Fruit fly (Drosophila melanogaster) whole organism, embryonic: ENCODE results near the gene beat-Ib.

Experiments used
- CG10321 ChIP-seq: fragments of 200-800 bp; sonication (Bioruptor generic); IDR thresholded peaks from 2 replicates; pipeline ENCODE4 v1.3.6; 2022; ENCODE audit warnings: missing biosample characterization, missing genetic modification characterization
- CG12769 ChIP-seq: fragments of 200-800 bp; sonication (Bioruptor generic); optimal IDR thresholded peaks from 2 replicates; lab custom pipeline; 2019; ENCODE audit warnings: missing biosample characterization, mild to moderate bottlenecking, missing genetic modification characterization, moderate library complexity
- CG13287 ChIP-seq: fragments of 200-800 bp; sonication (Bioruptor generic); IDR thresholded peaks from 2 replicates; pipeline ENCODE4 v1.3.6; 2022; ENCODE audit warnings: missing biosample characterization, missing genetic modification characterization; ENCODE audit not compliant: partially characterized antibody
- CG13296 ChIP-seq: fragments of 200-800 bp; sonication (Bioruptor generic); optimal IDR thresholded peaks from 3 replicates; lab custom pipeline; 2018; ENCODE audit warnings: missing biosample characterization, mild to moderate bottlenecking, missing genetic modification characterization
- CG13894 ChIP-seq: fragments of 200-800 bp; sonication (Bioruptor generic); optimal IDR thresholded peaks from 3 replicates; lab custom pipeline; 2018; ENCODE audit warnings: missing biosample characterization, mild to moderate bottlenecking, missing genetic modification characterization, moderate library complexity
- CG14014 ChIP-seq: fragments of 200-800 bp; sonication (Bioruptor generic); IDR thresholded peaks from 2 replicates; pipeline ENCODE4 v1.3.6; 2022; ENCODE audit warnings: missing biosample characterization, missing genetic modification characterization
- CG15514 ChIP-seq: fragments of 200-800 bp; sonication (Bioruptor generic); optimal IDR thresholded peaks from 3 replicates; lab custom pipeline; 2017; ENCODE audit warnings: missing biosample characterization, missing genetic modification characterization, mild to moderate bottlenecking, moderate library complexity, missing genetic modification reagents
- CG15696 ChIP-seq: fragments of 200-800 bp; sonication (Bioruptor generic); optimal IDR thresholded peaks from 2 replicates; lab custom pipeline; 2019; ENCODE audit warnings: missing biosample characterization, mild to moderate bottlenecking, missing genetic modification characterization, moderate library complexity
- CG17568 ChIP-seq: fragments of 200-800 bp; sonication (Bioruptor generic); optimal IDR thresholded peaks from 2 replicates; lab custom pipeline; 2018; ENCODE audit warnings: missing biosample characterization, mild to moderate bottlenecking, missing genetic modification characterization, moderate library complexity
- CG18599 ChIP-seq: fragments of 200-800 bp; sonication (Bioruptor generic); optimal IDR thresholded peaks from 3 replicates; lab custom pipeline; 2017; ENCODE audit warnings: missing biosample characterization, missing genetic modification characterization, mild to moderate bottlenecking, moderate library complexity, missing genetic modification reagents
- CG2202 ChIP-seq: fragments of 200-800 bp; sonication (Bioruptor generic); optimal IDR thresholded peaks from 2 replicates; lab custom pipeline; 2018; ENCODE audit warnings: missing biosample characterization, mild to moderate bottlenecking, missing genetic modification characterization
- CG2712 ChIP-seq: fragments of 200-800 bp; optimal IDR thresholded peaks from 3 replicates; lab custom pipeline; 2019; ENCODE audit warnings: missing biosample characterization, mild to moderate bottlenecking, missing genetic modification characterization, moderate library complexity
- CG34224 ChIP-seq: fragments of 200-800 bp; sonication (Bioruptor generic); IDR thresholded peaks from 3 replicates; pipeline ENCODE4 v1.3.6; 2022; ENCODE audit warnings: missing biosample characterization, missing genetic modification characterization; ENCODE audit not compliant: partially characterized antibody
- CG34376 ChIP-seq: fragments of 200-800 bp; sonication (Bioruptor generic); optimal IDR thresholded peaks from 2 replicates; lab custom pipeline; 2018; ENCODE audit warnings: missing biosample characterization, mild to moderate bottlenecking, missing genetic modification characterization
- CG34422 ChIP-seq: fragments of 200-800 bp; sonication (Bioruptor generic); IDR thresholded peaks from 3 replicates; pipeline ENCODE4 v1.3.6; 2022; ENCODE audit warnings: missing biosample characterization, missing genetic modification characterization
- CG4328 ChIP-seq: fragments of 200-800 bp; sonication (Bioruptor generic); optimal IDR thresholded peaks from 3 replicates; lab custom pipeline; 2017; ENCODE audit warnings: missing biosample characterization, missing genetic modification reagents, missing genetic modification characterization
- CG6175 ChIP-seq: fragments of 200-800 bp; sonication (Bioruptor generic); IDR thresholded peaks from 3 replicates; pipeline ENCODE4 v1.3.6; 2022; ENCODE audit warnings: missing biosample characterization, missing genetic modification characterization
- CG6272 ChIP-seq: fragments of 200-800 bp; sonication (Bioruptor generic); IDR thresholded peaks from 2 replicates; pipeline ENCODE4 v1.3.6; 2022; ENCODE audit warnings: missing biosample characterization, missing genetic modification characterization
- CG7556 ChIP-seq: fragments of 200-800 bp; sonication (Bioruptor generic); optimal IDR thresholded peaks from 2 replicates; lab custom pipeline; 2017; ENCODE audit warnings: missing biosample characterization, mild to moderate bottlenecking, missing genetic modification characterization
- CG8281 ChIP-seq: fragments of 200-800 bp; sonication (Bioruptor generic); optimal IDR thresholded peaks from 2 replicates; lab custom pipeline; 2018; ENCODE audit warnings: missing biosample characterization, mild to moderate bottlenecking, missing genetic modification characterization, moderate library complexity
- Doc2 ChIP-seq: fragments of 200-800 bp; sonication (Bioruptor generic); IDR thresholded peaks from 2 replicates; pipeline ENCODE4 v1.3.6; 2022; ENCODE audit warnings: missing biosample characterization, missing genetic modification characterization
- Eip74EF ChIP-seq, 2 experiments: fragments of 200-800 bp in 1 of 2; fragments of >200 bp in 1 of 2; sonication (Bioruptor generic) in 1 of 2; optimal IDR thresholded peaks; 2 replicates each; lab custom pipeline; 2017 to 2019; ENCODE audit warnings: missing biosample characterization in 2 of 2, missing genetic modification characterization in 2 of 2, mild to moderate bottlenecking in 1 of 2, moderate library complexity in 1 of 2
- Med ChIP-seq: fragments of 200-800 bp; sonication (Bioruptor generic); peaks from one replicate; lab custom pipeline; 2016; ENCODE audit warnings: missing biosample characterization, missing genetic modification characterization, mild to moderate bottlenecking, inconsistent platforms, moderate library complexity
- Mrtf ChIP-seq: fragments of 200-800 bp; sonication (Bioruptor generic); IDR thresholded peaks from 3 replicates; pipeline ENCODE4 v1.3.6; 2022; ENCODE audit warnings: missing biosample characterization, missing genetic modification characterization
- NfI ChIP-seq: fragments of 200-800 bp; sonication (Bioruptor generic); optimal IDR thresholded peaks from 3 replicates; lab custom pipeline; 2018; ENCODE audit warnings: missing biosample characterization, mild to moderate bottlenecking, missing genetic modification characterization, moderate library complexity
- Spps ChIP-seq: fragments of 200-800 bp; sonication (Bioruptor generic); optimal IDR thresholded peaks from 2 replicates; lab custom pipeline; 2018; ENCODE audit warnings: missing biosample characterization, mild to moderate bottlenecking, missing genetic modification characterization
- YL-1 ChIP-seq: fragments of 200-800 bp; sonication (Bioruptor generic); optimal IDR thresholded peaks from 3 replicates; lab custom pipeline; 2017; ENCODE audit warnings: missing biosample characterization, mild to moderate bottlenecking, missing genetic modification characterization
- ato ChIP-seq: fragments of 200-800 bp; sonication (Bioruptor generic); IDR thresholded peaks from 2 replicates; pipeline ENCODE4 v1.3.6; 2022; ENCODE audit warnings: missing biosample characterization, missing genetic modification characterization; ENCODE audit not compliant: partially characterized antibody
- caup ChIP-seq: fragments of 200-800 bp; sonication (Bioruptor generic); optimal IDR thresholded peaks from 3 replicates; lab custom pipeline; 2017; ENCODE audit warnings: missing biosample characterization, mild to moderate bottlenecking, missing genetic modification characterization, moderate library complexity; ENCODE audit not compliant: severe bottlenecking
- cwo ChIP-seq: fragments of 200-800 bp; sonication (Bioruptor generic); optimal IDR thresholded peaks from 3 replicates; lab custom pipeline; 2017; ENCODE audit warnings: missing biosample characterization, missing genetic modification characterization, mild to moderate bottlenecking, moderate library complexity, missing genetic modification reagents
- disco-r ChIP-seq: fragments of 200-800 bp; sonication (Bioruptor generic); optimal IDR thresholded peaks from 2 replicates; lab custom pipeline; 2016; ENCODE audit warnings: missing biosample characterization, missing genetic modification characterization
- dm ChIP-seq: fragments of 200-800 bp; sonication (Bioruptor generic); optimal IDR thresholded peaks from 3 replicates; lab custom pipeline; 2016; ENCODE audit warnings: missing biosample characterization, missing genetic modification characterization
- fu2 ChIP-seq: fragments of 200-800 bp; sonication (Bioruptor generic); optimal IDR thresholded peaks from 2 replicates; lab custom pipeline; 2016; ENCODE audit warnings: missing biosample characterization, missing genetic modification characterization
- mirr ChIP-seq: fragments of 200-800 bp; sonication (Bioruptor generic); optimal IDR thresholded peaks from 3 replicates; lab custom pipeline; 2018; ENCODE audit warnings: missing biosample characterization, mild to moderate bottlenecking, missing genetic modification characterization
- nmo ChIP-seq: fragments of 200-800 bp; sonication (Bioruptor generic); optimal IDR thresholded peaks from 2 replicates; lab custom pipeline; 2018; ENCODE audit warnings: missing biosample characterization, mild to moderate bottlenecking, missing genetic modification characterization, moderate library complexity
- prd ChIP-seq, 3 experiments: fragments of >200 bp in 2 of 3; fragments of 200-800 bp in 1 of 3; sonication (Bioruptor generic) in 1 of 3; optimal IDR thresholded peaks in 2 of 3; IDR thresholded peaks in 1 of 3; 2 replicates in 2 of 3; 3 replicates in 1 of 3; pipeline versions ENCODE4 v1.3.6 to Lab custom; 2017 to 2022; ENCODE audit warnings: missing biosample characterization in 1 of 3, missing genetic modification characterization in 1 of 3
- sc ChIP-seq, 3 experiments: fragments of >200 bp in 2 of 3; fragments of 200-800 bp in 1 of 3; sonication (Bioruptor generic) in 1 of 3; optimal IDR thresholded peaks; 2 replicates in 2 of 3; 3 replicates in 1 of 3; lab custom pipeline; 2017; ENCODE audit warnings: mild to moderate bottlenecking in 1 of 3, missing biosample characterization in 1 of 3, missing genetic modification characterization in 1 of 3, missing genetic modification reagents in 1 of 3
- sens ChIP-seq: fragments of 200-800 bp; sonication (Bioruptor generic); peaks from one replicate; lab custom pipeline; 2016; ENCODE audit warnings: missing biosample characterization, missing genetic modification characterization
- stwl ChIP-seq: fragments of 200-800 bp; sonication (Bioruptor generic); optimal IDR thresholded peaks from 3 replicates; lab custom pipeline; 2018; ENCODE audit warnings: missing biosample characterization, mild to moderate bottlenecking, missing genetic modification characterization, moderate library complexity
- sug ChIP-seq: fragments of 200-800 bp; optimal IDR thresholded peaks from 2 replicates; lab custom pipeline; 2019; ENCODE audit warnings: missing biosample characterization, mild to moderate bottlenecking, missing genetic modification characterization, moderate library complexity
- tap ChIP-seq: fragments of 200-800 bp; optimal IDR thresholded peaks from 3 replicates; lab custom pipeline; 2019; ENCODE audit warnings: missing biosample characterization, mild to moderate bottlenecking, missing genetic modification characterization, moderate library complexity
- toy ChIP-seq: fragments of 200-800 bp; sonication (Bioruptor generic); IDR thresholded peaks from 2 replicates; pipeline ENCODE4 v1.3.6; 2022; ENCODE audit warnings: missing biosample characterization, missing genetic modification characterization
- unpg ChIP-seq: fragments of 200-800 bp; sonication (Bioruptor generic); optimal IDR thresholded peaks from 3 replicates; lab custom pipeline; 2018; ENCODE audit warnings: missing biosample characterization, mild to moderate bottlenecking, missing genetic modification characterization, moderate library complexity

Gene beat-Ib

dm6 chr2L:15909826-15910225 lies 52.4 kb downstream of the beat-Ib start (continued):
- TF ChIP-seq CG12769 (tag; lab: Kevin White, UChicago) (peak; percentile 87), CG15514 (GFP tag; lab: Kevin White, UChicago) (peak; percentile 49), cwo (GFP tag; lab: Kevin White, UChicago) (peak; percentile 61), Med (GFP tag; lab: Kevin White, UChicago) (peak; percentile 88), sens (peak; percentile 85), caup (GFP tag; lab: Kevin White, UChicago) (peak; percentile 13), mirr (GFP tag; lab: Kevin White, UChicago) (peak; percentile 91), CG13894 (peak; percentile 39), ato (GFP tag; lab: Robert Waterston, UW) (no peak)

DNA sequence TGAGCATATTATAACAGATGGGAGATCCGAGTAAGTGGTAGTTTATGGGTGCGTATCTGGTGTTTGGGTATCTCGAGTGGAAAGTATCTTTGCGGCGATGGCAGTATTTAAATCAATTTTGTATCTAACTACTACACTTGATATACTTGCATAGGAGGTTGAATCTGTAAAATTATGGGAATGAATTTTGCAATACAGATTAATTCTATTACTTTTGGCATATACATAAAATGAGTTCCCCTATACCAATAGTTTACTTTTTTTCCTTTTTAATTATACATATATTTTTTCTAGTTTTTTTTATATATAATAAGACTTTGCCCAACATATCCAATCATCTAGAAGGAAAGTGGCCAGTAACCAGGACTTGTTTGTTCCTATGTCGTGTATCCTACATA lies 53.0 kb downstream of the beat-Ib start:
- TF ChIP-seq CG8281 (tag; lab: Kevin White, UChicago) (no peak), CG34224 (GFP tag; lab: Robert Waterston, UW) (no peak), nmo (no peak), sc (optimal IDR thresholded peaks at IDR 0.05; lab: Kevin White, UChicago) (no peak), sc (GFP tag; optimal IDR thresholded peaks at IDR 0.05; lab: Kevin White, UChicago) (no peak), sug (no peak)

DNA sequence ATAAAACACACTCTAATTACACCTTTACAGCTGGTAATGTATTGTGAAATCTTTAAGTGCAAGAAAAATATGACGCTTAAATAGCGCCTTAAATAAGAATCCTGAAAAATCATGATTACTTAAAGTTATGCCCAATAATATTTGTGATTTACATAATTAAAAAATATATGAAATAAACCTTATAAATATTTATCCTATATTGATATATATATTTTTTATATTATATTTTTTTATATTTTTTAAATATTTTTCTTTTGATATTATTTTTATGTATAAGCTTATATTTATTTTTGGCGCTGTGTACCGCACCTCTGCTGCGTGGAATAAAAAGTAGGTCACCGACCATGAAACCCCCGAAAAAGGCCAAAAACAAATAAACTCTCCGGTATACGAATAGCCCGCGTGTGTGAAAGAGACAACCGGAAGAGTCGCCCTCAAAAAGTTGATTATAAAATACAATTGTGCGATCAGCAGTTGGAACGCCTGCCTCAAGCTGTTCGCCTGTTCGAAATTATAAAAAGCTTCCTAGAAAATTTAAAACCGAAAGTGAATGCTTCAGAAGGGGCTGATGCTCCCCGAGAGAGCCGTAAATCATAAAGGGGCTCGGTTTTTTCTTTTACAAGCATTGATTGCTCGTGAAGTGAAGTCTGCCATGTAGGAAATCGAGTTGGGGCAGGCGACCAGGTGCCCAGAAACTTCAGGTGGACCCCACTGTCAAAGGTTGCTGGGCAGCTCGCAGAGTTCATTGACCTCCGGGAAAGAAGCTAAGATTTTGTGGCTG lies 53.5 kb downstream of the beat-Ib start:
- TF ChIP-seq YL-1 (GFP tag; lab: Kevin White, UChicago) (no peak), CG6175 (GFP tag; lab: Robert Waterston, UW) (peak; percentile 70; the same call in 2 of the 3 replicates), CG2712 (peak; percentile 78), CG13296 (GFP tag; lab: Kevin White, UChicago) (peak; percentile 69), NfI (GFP tag; lab: Kevin White, UChicago) (peak; percentile 46), CG34422 (GFP tag; lab: Robert Waterston, UW) (peak; percentile 28; the same call in 1 of the 3 replicates), CG4328 (GFP tag; lab: Kevin White, UChicago) (peak; percentile 4), Mrtf (GFP tag; lab: Robert Waterston, UW) (no peak), tap (tag; lab: Kevin White, UChicago) (no peak), CG17568 (GFP tag; lab: Kevin White, UChicago) (peak; percentile 42), CG18599 (GFP tag; lab: Kevin White, UChicago) (peak; percentile 43), toy (GFP tag; lab: Robert Waterston, UW) (no peak), fu2 (no peak), CG15696 (tag; lab: Kevin White, UChicago) (no peak), sug (peak; percentile 93), CG12769 (tag; lab: Kevin White, UChicago) (peak; percentile 96), Eip74EF (GFP tag; optimal IDR thresholded peaks at IDR 0.05; lab: Kevin White, UChicago) (peak in 1 of 2 experiments; percentile 99), CG6272 (GFP tag; lab: Robert Waterston, UW) (no peak), CG14014 (GFP tag; lab: Robert Waterston, UW) (no peak; the same call in 1 of the 2 replicates), CG34376 (GFP tag; lab: Kevin White, UChicago) (peak; percentile 88), unpg (GFP tag; lab: Kevin White, UChicago) (peak; percentile 72), CG2202 (tag; lab: Kevin White, UChicago) (no peak), dm (GFP tag; lab: Kevin White, UChicago) (peak; percentile 12), CG10321 (GFP tag; lab: Robert Waterston, UW) (peak; percentile 95), CG7556 (peak; percentile 70), CG13287 (GFP tag; lab: Robert Waterston, UW) (peak; percentile 52; the same call in 1 of the 2 replicates), prd (optimal IDR thresholded peaks at IDR 0.05; lab: Kevin White, UChicago) (no peak), prd (GFP tag; IDR thresholded peaks at IDR 0.05; lab: Robert Waterston, UW) (peak; percentile 19; the same call in 2 of the 3 replicates), disco-r (GFP tag; lab: Kevin White, UChicago) (no peak), Doc2 (GFP tag; lab: Robert Waterston, UW) (no peak), Spps (tag; lab: Kevin White, UChicago) (peak; percentile 20), stwl (tag; lab: Kevin White, UChicago) (no peak)
